Fruit fly (Drosophila melanogaster): ENCODE results near the gene Tango14.

The Tango14 gene

dm6 chr2L:1142730-1143281, 15.7 kb upstream of the Tango14 start, which contains the start of gene MFS3 (continued):
- TF ChIP-seq mld (GFP tag; IDR thresholded peaks at IDR 0.05; ENCODE audit: partially characterized antibody) (no peak), inv (GFP tag; IDR thresholded peaks at IDR 0.05; ENCODE audit: partially characterized antibody) (no peak), CG13123 (GFP tag; optimal IDR thresholded peaks at IDR 0.05) (no peak), tna (GFP tag; IDR thresholded peaks at IDR 0.05; ENCODE audit: partially characterized antibody) (no peak), eve (GFP tag; optimal IDR thresholded peaks at IDR 0.05) (no peak), CG11695 (GFP tag; IDR thresholded peaks at IDR 0.05) (no peak), CG15601 (tag; optimal IDR thresholded peaks at IDR 0.05) (peak; percentile 100), nom (GFP tag; optimal IDR thresholded peaks at IDR 0.05) (peak; percentile 37), CG14667 (GFP tag; IDR thresholded peaks at IDR 0.05) (no peak), CG15514 (GFP tag; optimal IDR thresholded peaks at IDR 0.05) (peak; percentile 76), CG12769 (tag; optimal IDR thresholded peaks at IDR 0.05) (peak; percentile 89), kni (GFP tag; optimal IDR thresholded peaks at IDR 0.05) (peak; percentile 80), jigr1 (GFP tag; IDR thresholded peaks at IDR 0.05) (no peak), CG3995 (GFP tag; optimal IDR thresholded peaks at IDR 0.05) (no peak), seq (GFP tag; IDR thresholded peaks at IDR 0.05) (no peak), CG16815 (GFP tag; optimal IDR thresholded peaks at IDR 0.05) (no peak), wdn (GFP tag; IDR thresholded peaks at IDR 0.05) (no peak), amos (GFP tag; IDR thresholded peaks at IDR 0.05; ENCODE audit: partially characterized antibody) (0 out of 2 replicates have a peak, but pooled peaks have one; percentile 11), fru (optimal IDR thresholded peaks at IDR 0.05) (no peak), CG6689 (GFP tag; IDR thresholded peaks at IDR 0.05) (no peak), exex (tag; optimal IDR thresholded peaks at IDR 0.05) (no peak), Oli (tag; optimal IDR thresholded peaks at IDR 0.05) (no peak), CG2129 (GFP tag; IDR thresholded peaks at IDR 0.05; ENCODE audit: partially characterized antibody) (no peak), dmrt11E (tag; optimal IDR thresholded peaks at IDR 0.05) (no peak), Nf-YA (GFP tag; IDR thresholded peaks at IDR 0.05) (no peak), salm (tag; optimal IDR thresholded peaks at IDR 0.05) (no peak), CG30431 (GFP tag; optimal IDR thresholded peaks at IDR 0.05) (no peak), CG7357 (GFP tag; IDR thresholded peaks at IDR 0.05) (no peak), CG4617 (GFP tag; optimal IDR thresholded peaks at IDR 0.05; ENCODE audit: borderline replicate concordance) (no peak), CG1529 (GFP tag; optimal IDR thresholded peaks at IDR 0.05) (no peak), CG17328 (GFP tag; IDR thresholded peaks at IDR 0.05) (no peak), Ets97D (GFP tag; optimal IDR thresholded peaks at IDR 0.05) (peak; percentile 19), CG4820 (GFP tag; optimal IDR thresholded peaks at IDR 0.05) (no peak), CG13424 (tag; optimal IDR thresholded peaks at IDR 0.05) (no peak), sim (GFP tag; IDR thresholded peaks at IDR 0.05) (no peak), CG43689 (GFP tag; IDR thresholded peaks at IDR 0.05) (no peak), esg (GFP tag; conservative IDR thresholded peaks at IDR 0.05) (no peak), Ets65A (GFP tag) (no peak), Dp (GFP tag; optimal IDR thresholded peaks at IDR 0.05) (peak; percentile 60), B-H1 (GFP tag; IDR thresholded peaks at IDR 0.05) (no peak), CG31388 (GFP tag; optimal IDR thresholded peaks at IDR 0.05) (no peak), CG7271 (tag; optimal IDR thresholded peaks at IDR 0.05) (no peak), CG12391 (tag; optimal IDR thresholded peaks at IDR 0.05) (peak; percentile 3), CG11085 (GFP tag; IDR thresholded peaks at IDR 0.05) (no peak), tap (tag; optimal IDR thresholded peaks at IDR 0.05) (peak; percentile 11), CG3065 (GFP tag; optimal IDR thresholded peaks at IDR 0.05) (no peak), pan (optimal IDR thresholded peaks at IDR 0.05) (no peak), pan (GFP tag; optimal IDR thresholded peaks at IDR 0.05 in 1 of 2, IDR thresholded peaks at IDR 0.05 in 1 of 2) (no peak), sug (tag; optimal IDR thresholded peaks at IDR 0.05) (peak; percentile 36), CG11696 (GFP tag; IDR thresholded peaks at IDR 0.05) (no peak), cwo (GFP tag; optimal IDR thresholded peaks at IDR 0.05) (no peak)
